Fruit fly (Drosophila melanogaster) Kc167 (cell line): ENCODE results near the gene PGRP-SA.

Experiments used
- Myc ChIP-seq: fragments of >200 bp; optimal IDR thresholded peaks from 2 replicates; lab custom pipeline; 2017; ENCODE audit warnings: missing external identifiers
- insv ChIP-seq: fragments of >200 bp; optimal IDR thresholded peaks from 3 replicates; lab custom pipeline; 2018; ENCODE audit warnings: missing external identifiers
- psq ChIP-seq: fragments of >200 bp; optimal IDR thresholded peaks from 2 replicates; lab custom pipeline; 2017; ENCODE audit warnings: missing external identifiers

DNA sequence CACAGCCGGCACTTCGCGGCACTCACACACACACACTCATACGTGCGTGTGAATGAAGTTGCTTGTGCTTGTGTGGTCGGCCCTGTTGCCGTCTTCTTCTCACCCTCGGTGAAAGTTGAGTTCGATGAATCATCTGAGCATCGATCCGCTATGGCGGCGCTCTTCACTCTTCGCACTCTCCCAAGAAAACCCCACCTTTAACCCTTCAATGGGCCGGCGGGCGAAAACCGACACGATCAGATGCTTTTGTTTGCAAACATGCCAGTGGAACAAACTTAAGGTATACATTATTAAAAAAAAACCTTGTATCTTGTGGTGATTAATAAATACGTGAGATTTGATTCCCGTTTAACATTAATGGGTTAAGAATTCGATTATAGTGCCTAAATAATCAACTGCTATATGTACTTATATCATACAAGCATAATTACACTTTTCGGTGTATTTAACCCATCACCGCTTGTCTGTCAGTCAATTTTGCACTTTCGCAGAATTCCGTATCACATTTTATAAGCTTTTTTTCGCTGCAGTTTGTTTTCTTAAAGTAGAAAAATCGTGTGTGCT is 39.4 kb downstream of the PGRP-SA start:
- no peak for TF ChIP-seq psq (lab: Kevin White, UChicago)
- no peak for TF ChIP-seq insv (lab: Kevin White, UChicago)
- no peak for TF ChIP-seq Myc (lab: Kevin White, UChicago)
